Worm (Caenorhabditis elegans) whole organism, midembryonic: ENCODE results near the gene ebp-3.

Experiments used
- T22C8.4 ChIP-seq: fragments of 200-800 bp; sonication (Bioruptor generic); IDR thresholded peaks from 2 replicates; pipeline ENCODE4 v1.3.6; 2022; ENCODE audit warnings: missing genetic modification characterization, missing compliant biosample characterization
- cog-1 ChIP-seq: sonication (generic microtip); optimal IDR thresholded peaks from 2 replicates; lab custom pipeline; 2016; ENCODE audit warnings: missing genetic modification characterization, missing compliant biosample characterization
- flt-1 ChIP-seq: fragments of 200-800 bp; sonication (Bioruptor generic); IDR thresholded peaks from 2 replicates; pipeline ENCODE4 v1.3.6; 2022; ENCODE audit warnings: missing genetic modification characterization, missing compliant biosample characterization
- klf-2 ChIP-seq: fragments of 200-800 bp; sonication (Bioruptor generic); conservative IDR thresholded peaks from 2 replicates; pipeline ENCODE4 v1.3.6; 2022; ENCODE audit warnings: missing genetic modification reagents, missing genetic modification characterization, missing compliant biosample characterization
- med-1 ChIP-seq: sonication (generic microtip); optimal IDR thresholded peaks from 2 replicates; lab custom pipeline; 2017; ENCODE audit warnings: missing genetic modification characterization, mild to moderate bottlenecking, missing compliant biosample characterization, antibody characterized with exemption, missing genetic modification reagents; ENCODE audit not compliant: insufficient read depth
- ref-1 ChIP-seq: fragments of 200-800 bp; sonication (Bioruptor generic); conservative IDR thresholded peaks from 2 replicates; pipeline ENCODE4 v1.3.6; 2022; ENCODE audit warnings: missing genetic modification reagents, missing genetic modification characterization, missing compliant biosample characterization
- tab-1 ChIP-seq: fragments of 200-800 bp; sonication (Bioruptor generic); IDR thresholded peaks from 2 replicates; pipeline ENCODE4 v1.3.6; 2022; ENCODE audit warnings: missing genetic modification characterization, missing compliant biosample characterization
- ztf-23 ChIP-seq: fragments of 200-800 bp; sonication (Bioruptor generic); IDR thresholded peaks from 2 replicates; pipeline ENCODE4 v1.3.6; 2022; ENCODE audit warnings: missing genetic modification reagents, missing genetic modification characterization, missing compliant biosample characterization
- ztf-29 ChIP-seq: fragments of 200-800 bp; sonication (Bioruptor generic); IDR thresholded peaks from 2 replicates; pipeline ENCODE4 v1.3.6; 2022; ENCODE audit warnings: missing genetic modification reagents, missing genetic modification characterization, missing compliant biosample characterization

The ebp-3 gene

ce11 chrV:18079163-18079562 lies 23.4 kb downstream of the ebp-3 start:
- TF ChIP-seq med-1 (GFP tag; lab: Kevin White, UChicago): no peak
- peak; percentile 92 for TF ChIP-seq T22C8.4 (GFP tag; lab: Robert Waterston, UW)
- peak; percentile 47 for TF ChIP-seq cog-1 (tag; lab: Kevin White, UChicago)

- no peak for TF ChIP-seq T22C8.4 (GFP tag; lab: Robert Waterston, UW)
- TF ChIP-seq ztf-29: no peak
- TF ChIP-seq med-1 (GFP tag; lab: Kevin White, UChicago): no peak
- no peak for TF ChIP-seq flt-1 (GFP tag; lab: Robert Waterston, UW)
- no peak for TF ChIP-seq ztf-23 (GFP tag; lab: Robert Waterston, UW)
- no peak for TF ChIP-seq klf-2 (GFP tag; lab: Robert Waterston, UW)
- no peak for TF ChIP-seq ref-1 (GFP tag; lab: Robert Waterston, UW)
- TF ChIP-seq tab-1 (GFP tag; lab: Robert Waterston, UW): no peak
- TF ChIP-seq cog-1 (tag; lab: Kevin White, UChicago): no peak
Observed at ce11 chrV:18081857-18082256, 26.1 kb downstream of the ebp-3 start, which contains the start of gene nova-1. TSS of gene nova-1 (minus strand) at chrV:18081957.

ce11 chrV:18085150-18085833 lies 29.5 kb downstream of the ebp-3 start, which contains the start of gene fbxa-106:
TSS of gene fbxa-106 (minus strand) at chrV:18085200.
- TF ChIP-seq tab-1 (GFP tag; lab: Robert Waterston, UW) (no peak), flt-1 (GFP tag; lab: Robert Waterston, UW) (no peak), ztf-29 (no peak), ref-1 (GFP tag; lab: Robert Waterston, UW) (no peak), cog-1 (tag; lab: Kevin White, UChicago) (no peak)

ce11 chrV:18086174-18086661 lies 30.4 kb downstream of the ebp-3 start, which contains the start of gene Y59A8B.12:
TSS of gene Y59A8B.12 (minus strand) at chrV:18086224.
- TF ChIP-seq tab-1 (GFP tag; lab: Robert Waterston, UW): no peak
- TF ChIP-seq ztf-23 (GFP tag; lab: Robert Waterston, UW): no peak
- TF ChIP-seq flt-1 (GFP tag; lab: Robert Waterston, UW): no peak
- no peak for TF ChIP-seq klf-2 (GFP tag; lab: Robert Waterston, UW)
- no peak for TF ChIP-seq med-1 (GFP tag; lab: Kevin White, UChicago)
- no peak for TF ChIP-seq T22C8.4 (GFP tag; lab: Robert Waterston, UW)
- TF ChIP-seq ref-1 (GFP tag; lab: Robert Waterston, UW): no peak
- TF ChIP-seq cog-1 (tag; lab: Kevin White, UChicago): no peak
- no peak for TF ChIP-seq ztf-29

- no peak for TF ChIP-seq ztf-23 (GFP tag; lab: Robert Waterston, UW)
- no peak for TF ChIP-seq klf-2 (GFP tag; lab: Robert Waterston, UW)
- TF ChIP-seq tab-1 (GFP tag; lab: Robert Waterston, UW): no peak
- TF ChIP-seq T22C8.4 (GFP tag; lab: Robert Waterston, UW): no peak
- no peak for TF ChIP-seq med-1 (GFP tag; lab: Kevin White, UChicago)
- no peak for TF ChIP-seq ref-1 (GFP tag; lab: Robert Waterston, UW)
- no peak for TF ChIP-seq ztf-29
- TF ChIP-seq cog-1 (tag; lab: Kevin White, UChicago): no peak
- no peak for TF ChIP-seq flt-1 (GFP tag; lab: Robert Waterston, UW)
Observed at ce11 chrV:18086783-18087182, 31.0 kb downstream of the ebp-3 start, which contains the start of gene slr-2. TSS of gene slr-2 (plus strand) at chrV:18087123.

ce11 chrV:18091216-18091615 lies 35.4 kb downstream of the ebp-3 start:
- no peak for TF ChIP-seq ztf-29
- TF ChIP-seq flt-1 (GFP tag; lab: Robert Waterston, UW): no peak
- TF ChIP-seq ztf-23 (GFP tag; lab: Robert Waterston, UW): no peak
- no peak for TF ChIP-seq cog-1 (tag; lab: Kevin White, UChicago)
- TF ChIP-seq klf-2 (GFP tag; lab: Robert Waterston, UW): no peak
- TF ChIP-seq med-1 (GFP tag; lab: Kevin White, UChicago): no peak
- TF ChIP-seq T22C8.4 (GFP tag; lab: Robert Waterston, UW): no peak
- no peak for TF ChIP-seq ref-1 (GFP tag; lab: Robert Waterston, UW)
- no peak for TF ChIP-seq tab-1 (GFP tag; lab: Robert Waterston, UW)

- TF ChIP-seq ztf-29: no peak
- TF ChIP-seq ztf-23 (GFP tag; lab: Robert Waterston, UW): no peak
- no peak for TF ChIP-seq klf-2 (GFP tag; lab: Robert Waterston, UW)
- no peak for TF ChIP-seq cog-1 (tag; lab: Kevin White, UChicago)
- TF ChIP-seq flt-1 (GFP tag; lab: Robert Waterston, UW): no peak
- TF ChIP-seq tab-1 (GFP tag; lab: Robert Waterston, UW): no peak
- TF ChIP-seq T22C8.4 (GFP tag; lab: Robert Waterston, UW): no peak
- TF ChIP-seq ref-1 (GFP tag; lab: Robert Waterston, UW): no peak
- TF ChIP-seq med-1 (GFP tag; lab: Kevin White, UChicago): no peak
Observed at ce11 chrV:18093941-18094340, 38.2 kb downstream of the ebp-3 start.

ce11 chrV:18098387-18098786 lies 42.6 kb downstream of the ebp-3 start, which contains the start of gene par-4:
TSS of gene par-4 (plus strand) at chrV:18098687.
- TF ChIP-seq cog-1 (tag; lab: Kevin White, UChicago) (no peak), tab-1 (GFP tag; lab: Robert Waterston, UW) (no peak), T22C8.4 (GFP tag; lab: Robert Waterston, UW) (no peak), ztf-29 (no peak), flt-1 (GFP tag; lab: Robert Waterston, UW) (no peak), ztf-23 (GFP tag; lab: Robert Waterston, UW) (no peak), ref-1 (GFP tag; lab: Robert Waterston, UW) (no peak)

ce11 chrV:18106055-18106454 lies 50.3 kb downstream of the ebp-3 start:
- TF ChIP-seq T22C8.4 (GFP tag; lab: Robert Waterston, UW): no peak
- TF ChIP-seq ztf-23 (GFP tag; lab: Robert Waterston, UW): no peak
- no peak for TF ChIP-seq flt-1 (GFP tag; lab: Robert Waterston, UW)
- no peak for TF ChIP-seq ref-1 (GFP tag; lab: Robert Waterston, UW)
- no peak for TF ChIP-seq med-1 (GFP tag; lab: Kevin White, UChicago)
- no peak for TF ChIP-seq ztf-29
- TF ChIP-seq tab-1 (GFP tag; lab: Robert Waterston, UW): no peak
- TF ChIP-seq cog-1 (tag; lab: Kevin White, UChicago): no peak
- no peak for TF ChIP-seq klf-2 (GFP tag; lab: Robert Waterston, UW)
